Worm (Caenorhabditis elegans): Measurements from ENCODE around the gene F41H10.12.

DNA sequence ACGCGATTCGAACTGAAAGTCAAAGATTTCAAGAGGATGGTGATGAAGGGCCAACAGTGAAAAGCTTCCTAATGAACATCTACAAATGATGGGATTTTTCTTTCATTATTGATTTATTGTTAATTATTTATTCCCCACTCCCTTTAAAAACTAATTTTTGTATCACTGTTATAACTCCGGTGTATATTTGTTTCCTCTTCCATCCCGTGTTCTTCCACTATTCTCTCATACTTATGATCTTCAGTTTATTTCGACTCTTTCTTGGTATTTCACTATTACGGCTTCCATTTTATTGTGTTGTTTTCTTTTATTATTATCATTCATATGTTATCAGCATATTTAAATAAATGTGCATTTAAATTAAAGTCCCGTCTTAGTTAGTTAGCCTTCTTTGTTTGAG is 10.8 kb upstream of the F41H10.12 start:
- TF ChIP-seq madf-2 (tag; optimal IDR thresholded peaks at IDR 0.05) (no peak), mec-3 (tag; optimal IDR thresholded peaks at IDR 0.05; ENCODE audit: borderline replicate concordance) (no peak), nhr-11 (tag; optimal IDR thresholded peaks at IDR 0.05) (no peak), elt-4 (tag; optimal IDR thresholded peaks at IDR 0.05) (no peak), sox-4 (tag; optimal IDR thresholded peaks at IDR 0.05) (no peak), tbx-2 (tag; optimal IDR thresholded peaks at IDR 0.05) (no peak), ceh-48 (tag; optimal IDR thresholded peaks at IDR 0.05) (no peak), elt-2 (tag; optimal IDR thresholded peaks at IDR 0.05) (no peak), ama-1 (optimal IDR thresholded peaks at IDR 0.05) (no peak), fax-1 (tag; optimal IDR thresholded peaks at IDR 0.05) (no peak)
